Worm (Caenorhabditis elegans) whole organism, midembryonic: ENCODE results near the gene clec-58.

ENCODE experiments used
- T22C8.4 ChIP-seq: fragments of 200-800 bp; sonication (Bioruptor generic); IDR thresholded peaks from 2 replicates; pipeline ENCODE4 v1.3.6; 2022; ENCODE audit warnings: missing genetic modification characterization, missing compliant biosample characterization
- cog-1 ChIP-seq: sonication (generic microtip); optimal IDR thresholded peaks from 2 replicates; lab custom pipeline; 2016; ENCODE audit warnings: missing genetic modification characterization, missing compliant biosample characterization
- flt-1 ChIP-seq: fragments of 200-800 bp; sonication (Bioruptor generic); IDR thresholded peaks from 2 replicates; pipeline ENCODE4 v1.3.6; 2022; ENCODE audit warnings: missing genetic modification characterization, missing compliant biosample characterization
- klf-2 ChIP-seq: fragments of 200-800 bp; sonication (Bioruptor generic); conservative IDR thresholded peaks from 2 replicates; pipeline ENCODE4 v1.3.6; 2022; ENCODE audit warnings: missing genetic modification reagents, missing genetic modification characterization, missing compliant biosample characterization
- med-1 ChIP-seq: sonication (generic microtip); optimal IDR thresholded peaks from 2 replicates; lab custom pipeline; 2017; ENCODE audit warnings: missing genetic modification characterization, mild to moderate bottlenecking, missing compliant biosample characterization, antibody characterized with exemption, missing genetic modification reagents; ENCODE audit not compliant: insufficient read depth
- tab-1 ChIP-seq: fragments of 200-800 bp; sonication (Bioruptor generic); IDR thresholded peaks from 2 replicates; pipeline ENCODE4 v1.3.6; 2022; ENCODE audit warnings: missing genetic modification characterization, missing compliant biosample characterization
- ztf-23 ChIP-seq: fragments of 200-800 bp; sonication (Bioruptor generic); IDR thresholded peaks from 2 replicates; pipeline ENCODE4 v1.3.6; 2022; ENCODE audit warnings: missing genetic modification reagents, missing genetic modification characterization, missing compliant biosample characterization
- ztf-29 ChIP-seq: fragments of 200-800 bp; sonication (Bioruptor generic); IDR thresholded peaks from 2 replicates; pipeline ENCODE4 v1.3.6; 2022; ENCODE audit warnings: missing genetic modification reagents, missing genetic modification characterization, missing compliant biosample characterization

DNA sequence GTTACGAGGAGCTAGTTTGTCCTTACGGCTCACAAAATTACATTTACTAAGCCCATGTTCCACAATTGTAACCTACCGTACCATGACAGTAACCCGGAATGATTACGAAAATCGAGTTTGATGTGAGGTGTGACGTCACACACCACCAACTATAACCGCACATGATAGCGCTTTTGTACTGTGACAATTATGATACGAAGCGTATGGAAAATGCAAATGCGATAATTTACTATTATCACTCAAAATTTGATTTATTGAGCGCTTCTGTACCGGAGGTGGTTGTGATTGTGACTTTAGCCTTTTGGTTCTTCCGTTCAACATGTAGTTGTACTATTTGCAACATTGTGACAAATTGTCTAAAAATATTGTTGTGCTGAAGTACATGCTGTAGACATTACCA lies 9.7 kb upstream of the clec-58 start:
- TF ChIP-seq klf-2 (GFP tag; lab: Robert Waterston, UW) = no peak
- no peak for TF ChIP-seq flt-1 (GFP tag; lab: Robert Waterston, UW)
- TF ChIP-seq ztf-29 (GFP tag; lab: Robert Waterston, UW) = no peak
- no peak for TF ChIP-seq T22C8.4 (GFP tag; lab: Robert Waterston, UW)
- TF ChIP-seq tab-1 (GFP tag; lab: Robert Waterston, UW) = no peak
- TF ChIP-seq ztf-23 (GFP tag; lab: Robert Waterston, UW) = no peak
- TF ChIP-seq cog-1 = no peak
- TF ChIP-seq med-1 (GFP tag; lab: Kevin White, UChicago) = no peak
